Worm (Caenorhabditis elegans) whole organism, L4 larva: Measurements from ENCODE around the gene srab-12.

Experiments used
- aha-1 ChIP-seq: fragments of 150-350 bp; peaks from one replicate; lab custom pipeline; 2014; ENCODE audit warnings: missing biosample characterization, missing genetic modification characterization
- ceh-28 ChIP-seq: fragments of 150-350 bp; optimal IDR thresholded peaks from 2 replicates; lab custom pipeline; 2014; ENCODE audit warnings: missing biosample characterization, missing genetic modification reagents, missing genetic modification characterization
- ctbp-1 ChIP-seq: fragments of 200-800 bp; sonication (Bioruptor generic); IDR thresholded peaks from 2 replicates; pipeline ENCODE4 v1.3.6; 2022; ENCODE audit warnings: missing genetic modification reagents, missing genetic modification characterization, missing compliant biosample characterization
- mdt-29 ChIP-seq: fragments of 200-800 bp; sonication (Bioruptor generic); IDR thresholded peaks from 2 replicates; pipeline ENCODE4 v1.3.6; 2022; ENCODE audit warnings: missing genetic modification reagents, missing genetic modification characterization, missing compliant biosample characterization
- nhr-237 ChIP-seq: sonication (generic microtip); optimal IDR thresholded peaks from 2 replicates; lab custom pipeline; 2017; ENCODE audit warnings: missing biosample characterization, missing genetic modification characterization
- nhr-76 ChIP-seq: fragments of 150-350 bp; optimal IDR thresholded peaks from 2 replicates; lab custom pipeline; 2014; ENCODE audit warnings: missing biosample characterization, missing genetic modification characterization
- nhr-77 ChIP-seq: fragments of 150-350 bp; optimal IDR thresholded peaks from 2 replicates; lab custom pipeline; 2014; ENCODE audit warnings: missing biosample characterization, missing genetic modification characterization
- skn-1 ChIP-seq: fragments of 150-350 bp; optimal IDR thresholded peaks from 2 replicates; lab custom pipeline; 2014; ENCODE audit warnings: missing biosample characterization, missing genetic modification characterization
- unc-39 ChIP-seq: sonication (generic microtip); optimal IDR thresholded peaks from 2 replicates; lab custom pipeline; 2017; ENCODE audit warnings: missing biosample characterization, missing genetic modification characterization

ce11 chrV:17767768-17768167, 15.7 kb downstream of the srab-12 start:
- TF ChIP-seq nhr-76 (tag; lab: Kevin White, UChicago) = no peak
- no peak for TF ChIP-seq mdt-29
- no peak for TF ChIP-seq nhr-237
- TF ChIP-seq skn-1 = no peak
- no peak for TF ChIP-seq aha-1 (tag; lab: Kevin White, UChicago)
- TF ChIP-seq ceh-28 (tag; lab: Kevin White, UChicago) = no peak
- no peak for TF ChIP-seq ctbp-1 (GFP tag; lab: Robert Waterston, UW)
- no peak for TF ChIP-seq nhr-77 (tag; lab: Kevin White, UChicago)
- no peak for TF ChIP-seq unc-39 (tag; lab: Kevin White, UChicago)
